Worm (Caenorhabditis elegans): ENCODE measurements around the gene parg-1.
"Not testable (repeated sequence)": the region's sequence is repeated elsewhere in the genome, so short reads cannot be mapped to it uniquely, and the experiment has no call there.

The parg-1 gene

ce11 chrIV:8784855-8785327, 38.8 kb downstream of the parg-1 start, which contains the start of gene C33D9.13:
TSS of gene C33D9.13 (minus strand) at chrIV:8785277.
- TF ChIP-seq elt-3 (tag; optimal IDR thresholded peaks at IDR 0.05) (no peak), ces-1 (GFP tag; optimal IDR thresholded peaks at IDR 0.05) (peak; percentile 29)

ce11 chrIV:8786654-8787053, 40.6 kb downstream of the parg-1 start, which contains the start of gene C33D9.8:
TSS of gene C33D9.8 (minus strand) at chrIV:8786752.
- no peak for TF ChIP-seq flh-1 (GFP tag; optimal IDR thresholded peaks at IDR 0.05)
- TF ChIP-seq ces-1 (GFP tag; optimal IDR thresholded peaks at IDR 0.05), result peak; percentile 11
- TF ChIP-seq nhr-12 (tag; optimal IDR thresholded peaks at IDR 0.05), result no peak
- no peak for TF ChIP-seq mab-5 (tag; optimal IDR thresholded peaks at IDR 0.05)
- no peak for TF ChIP-seq mls-2 (tag; optimal IDR thresholded peaks at IDR 0.05)
- TF ChIP-seq pha-4 (tag; optimal IDR thresholded peaks at IDR 0.05), result no peak
- no peak for TF ChIP-seq elt-3 (tag; optimal IDR thresholded peaks at IDR 0.05)
- TF ChIP-seq sptf-1 (tag; optimal IDR thresholded peaks at IDR 0.05), result no peak
- TF ChIP-seq ceh-39 (tag; optimal IDR thresholded peaks at IDR 0.05), result no peak
- TF ChIP-seq bed-3 (GFP tag; optimal IDR thresholded peaks at IDR 0.05), result no peak
- no peak for TF ChIP-seq lsy-2 (tag; optimal IDR thresholded peaks at IDR 0.05)
- TF ChIP-seq unc-120 (tag; optimal IDR thresholded peaks at IDR 0.05; ENCODE audit: poor library complexity, severe bottlenecking), result no peak
- TF ChIP-seq hlh-1 (tag; optimal IDR thresholded peaks at IDR 0.05), result peak; percentile 40
- TF ChIP-seq blmp-1 (tag; optimal IDR thresholded peaks at IDR 0.05), result no peak
- TF ChIP-seq tbx-8 (GFP tag; optimal IDR thresholded peaks at IDR 0.05), result no peak
- no peak for TF ChIP-seq ceh-83 (GFP tag; optimal IDR thresholded peaks at IDR 0.05)

- TF ChIP-seq nhr-2 (tag; optimal IDR thresholded peaks at IDR 0.05); elt-1 (tag; optimal IDR thresholded peaks at IDR 0.05; ENCODE audit: borderline replicate concordance, insufficient read depth); ces-1 (GFP tag; optimal IDR thresholded peaks at IDR 0.05): not testable (repeated sequence)
Observed at ce11 chrIV:8788048-8788447, 42.0 kb downstream of the parg-1 start, which contains the start of gene C33D9.10. TSS of gene C33D9.10 (minus strand) at chrIV:8788148.

ce11 chrIV:8790144-8790543, 44.1 kb downstream of the parg-1 start, which contains the start of gene sru-35:
TSS of gene sru-35 (minus strand) at chrIV:8790244.
- TF ChIP-seq blmp-1 (tag; optimal IDR thresholded peaks at IDR 0.05) (no peak), flh-1 (GFP tag; optimal IDR thresholded peaks at IDR 0.05) (no peak), mab-5 (tag; optimal IDR thresholded peaks at IDR 0.05) (no peak), pha-4 (tag; optimal IDR thresholded peaks at IDR 0.05) (no peak), lin-32 (GFP tag; optimal IDR thresholded peaks at IDR 0.05) (no peak)

ce11 chrIV:8792808-8793207, 46.8 kb downstream of the parg-1 start, which contains the start of gene C33D9.3:
TSS of gene C33D9.3 (minus strand) at chrIV:8792908.
- TF ChIP-seq mls-2 (tag; optimal IDR thresholded peaks at IDR 0.05) (no peak), nhr-76 (tag; optimal IDR thresholded peaks at IDR 0.05) (no peak), lin-13 (tag; optimal IDR thresholded peaks at IDR 0.05) (no peak), unc-39 (tag; optimal IDR thresholded peaks at IDR 0.05) (no peak), flh-1 (GFP tag; optimal IDR thresholded peaks at IDR 0.05) (no peak), mab-5 (tag; optimal IDR thresholded peaks at IDR 0.05) (no peak), snpc-4 (tag; optimal IDR thresholded peaks at IDR 0.05) (no peak), nhr-2 (tag; optimal IDR thresholded peaks at IDR 0.05) (no peak), cnd-1 (tag; optimal IDR thresholded peaks at IDR 0.05) (no peak), ceh-83 (GFP tag; optimal IDR thresholded peaks at IDR 0.05) (no peak)

- TF ChIP-seq nhr-12 (tag; optimal IDR thresholded peaks at IDR 0.05), result no peak
- TF ChIP-seq snpc-4 (tag; optimal IDR thresholded peaks at IDR 0.05), result no peak
- no peak for TF ChIP-seq sem-2 (GFP tag; optimal IDR thresholded peaks at IDR 0.05)
- TF ChIP-seq nhr-28 (tag; optimal IDR thresholded peaks at IDR 0.05), result no peak
Observed at ce11 chrIV:8793223-8793622, 47.2 kb downstream of the parg-1 start.

- TF ChIP-seq unc-39 (tag; optimal IDR thresholded peaks at IDR 0.05) (no peak), cnd-1 (tag; optimal IDR thresholded peaks at IDR 0.05) (no peak), mep-1 (tag; optimal IDR thresholded peaks at IDR 0.05) (no peak), unc-120 (tag; optimal IDR thresholded peaks at IDR 0.05; ENCODE audit: poor library complexity, severe bottlenecking) (peak; percentile 18), lsy-2 (tag; optimal IDR thresholded peaks at IDR 0.05) (no peak), nhr-2 (tag; optimal IDR thresholded peaks at IDR 0.05) (no peak), ceh-43 (GFP tag; optimal IDR thresholded peaks at IDR 0.05) (no peak), tbx-8 (GFP tag; optimal IDR thresholded peaks at IDR 0.05) (no peak), ceh-39 (tag; optimal IDR thresholded peaks at IDR 0.05) (no peak), sem-2 (GFP tag; optimal IDR thresholded peaks at IDR 0.05) (no peak), sptf-1 (tag; optimal IDR thresholded peaks at IDR 0.05) (peak; percentile 35), flh-1 (GFP tag; optimal IDR thresholded peaks at IDR 0.05) (no peak), zip-8 (tag; optimal IDR thresholded peaks at IDR 0.05) (no peak), ceh-83 (GFP tag; optimal IDR thresholded peaks at IDR 0.05) (peak; percentile 52), nhr-28 (tag; optimal IDR thresholded peaks at IDR 0.05) (no peak), ces-1 (GFP tag; optimal IDR thresholded peaks at IDR 0.05) (no peak), nhr-12 (tag; optimal IDR thresholded peaks at IDR 0.05) (no peak), nhr-76 (tag; optimal IDR thresholded peaks at IDR 0.05) (no peak), elt-1 (tag; optimal IDR thresholded peaks at IDR 0.05; ENCODE audit: borderline replicate concordance, insufficient read depth) (no peak), snpc-4 (tag; optimal IDR thresholded peaks at IDR 0.05) (no peak), elt-3 (tag; optimal IDR thresholded peaks at IDR 0.05) (no peak)
Observed at ce11 chrIV:8794895-8795665, 49.0 kb downstream of the parg-1 start.

Measured in whole organism, mixed stage, embryonic.